Fruit fly (Drosophila melanogaster) whole organism, adult: ENCODE measurements around the gene CG7557.

Experiments used
- CG14711 ChIP-seq: fragments of 200-800 bp; sonication (Bioruptor generic); optimal IDR thresholded peaks from 2 replicates; lab custom pipeline; 2018; ENCODE audit warnings: missing biosample characterization, mild to moderate bottlenecking, missing genetic modification characterization, moderate library complexity
- CG5204 ChIP-seq: fragments of 200-800 bp; sonication (Bioruptor generic); optimal IDR thresholded peaks from 2 replicates; lab custom pipeline; 2016; ENCODE audit warnings: missing biosample characterization, missing genetic modification characterization
- CG7101 ChIP-seq: fragments of 200-800 bp; sonication (Bioruptor generic); optimal IDR thresholded peaks from 2 replicates; lab custom pipeline; 2018; ENCODE audit warnings: missing biosample characterization, mild to moderate bottlenecking, missing genetic modification characterization, moderate library complexity
- Mnt ChIP-seq: fragments of 200-800 bp; sonication (Bioruptor generic); optimal IDR thresholded peaks from 2 replicates; lab custom pipeline; 2016; ENCODE audit warnings: missing biosample characterization, mild to moderate bottlenecking, missing genetic modification characterization
- kay ChIP-seq: fragments of 200-800 bp; sonication (Bioruptor generic); peaks from one replicate; lab custom pipeline; 2016; ENCODE audit warnings: missing biosample characterization, missing genetic modification characterization, borderline replicate concordance
- pad ChIP-seq: fragments of 200-800 bp; sonication (Bioruptor generic); optimal IDR thresholded peaks from 3 replicates; lab custom pipeline; 2017; ENCODE audit warnings: missing biosample characterization, missing genetic modification characterization, mild to moderate bottlenecking, moderate library complexity, missing genetic modification reagents

DNA sequence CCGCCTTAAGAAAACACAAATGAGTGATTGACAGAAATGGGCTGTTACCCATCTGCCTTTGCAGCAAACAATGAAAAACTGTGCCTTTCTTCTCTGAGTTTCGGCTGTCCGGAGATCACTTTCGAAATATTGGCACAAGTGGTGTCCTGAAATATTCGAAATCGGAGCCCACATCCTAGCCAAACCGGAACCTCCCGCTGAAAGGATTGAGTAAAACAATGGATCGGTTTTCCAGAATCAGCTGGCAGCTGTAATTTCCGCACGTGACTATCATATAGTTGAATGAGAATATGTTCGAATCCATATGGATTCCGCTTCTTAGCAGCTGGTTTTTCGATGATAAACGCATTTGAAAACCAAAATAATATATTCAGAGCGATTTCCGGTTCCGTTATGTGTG lies 10.8 kb upstream of the CG7557 start:
- TF ChIP-seq CG14711: no peak
- TF ChIP-seq pad (GFP tag; lab: Kevin White, UChicago): no peak
- no peak for TF ChIP-seq CG7101 (tag; lab: Kevin White, UChicago)
- TF ChIP-seq Mnt (GFP tag; lab: Kevin White, UChicago): no peak
- no peak for TF ChIP-seq CG5204 (GFP tag; lab: Kevin White, UChicago)
- no peak for TF ChIP-seq kay (GFP tag; lab: Kevin White, UChicago)
